Worm (Caenorhabditis elegans): Measurements from ENCODE around the gene gsp-2.
A peak's percentile ranks its signal among the peaks of the same experiment; 100 is the strongest.

Gene gsp-2

ce11 chrIII:7387359-7387758 lies 51.0 kb downstream of the gsp-2 start (continued):
- TF ChIP-seq unc-62 (GFP tag; optimal IDR thresholded peaks at IDR 0.05 in 1 of 2), result no peak
- TF ChIP-seq unc-62 (tag; optimal IDR thresholded peaks at IDR 0.05), result no peak
- TF ChIP-seq nhr-77 (tag; optimal IDR thresholded peaks at IDR 0.05), result no peak
- TF ChIP-seq F49E8.2 (tag; optimal IDR thresholded peaks at IDR 0.05; ENCODE audit: borderline replicate concordance), result no peak
- no peak for TF ChIP-seq daf-19 (GFP tag; conservative IDR thresholded peaks at IDR 0.05)
- 0 out of 2 replicates have a peak, but pooled peaks have one; percentile 15 for TF ChIP-seq dmd-8 (GFP tag; IDR thresholded peaks at IDR 0.05)
- TF ChIP-seq dve-1 (tag; optimal IDR thresholded peaks at IDR 0.05; ENCODE audit: insufficient read depth), result peak; percentile 65
- no peak for TF ChIP-seq skn-1 (tag; optimal IDR thresholded peaks at IDR 0.05)
- TF ChIP-seq set-16 (GFP tag; IDR thresholded peaks at IDR 0.05), result peak; percentile 60
- no peak for TF ChIP-seq mes-2 (tag; optimal IDR thresholded peaks at IDR 0.05; ENCODE audit: poor library complexity, severe bottlenecking)
- no peak for TF ChIP-seq jun-1 (tag; optimal IDR thresholded peaks at IDR 0.05)
- TF ChIP-seq ctbp-1 (GFP tag; IDR thresholded peaks at IDR 0.05), result peak; percentile 64; the same call in 1 of the 2 replicates
- no peak for TF ChIP-seq php-3 (GFP tag; IDR thresholded peaks at IDR 0.05)
- no peak for TF ChIP-seq zip-11 (GFP tag; IDR thresholded peaks at IDR 0.05)
- TF ChIP-seq lin-1 (GFP tag; IDR thresholded peaks at IDR 0.05), result no peak
- TF ChIP-seq ceh-20 (GFP tag; IDR thresholded peaks at IDR 0.05), result 0 out of 2 replicates have a peak, but pooled peaks have one; percentile 31
- peak; percentile 58; the same call in 1 of the 2 replicates for TF ChIP-seq Y48G9A.11 (GFP tag; IDR thresholded peaks at IDR 0.05)
- no peak for TF ChIP-seq D1046.2 (GFP tag; IDR thresholded peaks at IDR 0.05)
- no peak for TF ChIP-seq sdz-12 (GFP tag; optimal IDR thresholded peaks at IDR 0.05)
- no peak for TF ChIP-seq ztf-11 (tag; optimal IDR thresholded peaks at IDR 0.05)
- TF ChIP-seq vab-7 (GFP tag; IDR thresholded peaks at IDR 0.05), result peak; percentile 53; the same call in 1 of the 2 replicates
- TF ChIP-seq nhr-25 (tag; optimal IDR thresholded peaks at IDR 0.05; ENCODE audit: borderline replicate concordance, insufficient read depth), result no peak
- peak in 1 of 2 experiments; percentile 71 for TF ChIP-seq mdl-1 (tag; optimal IDR thresholded peaks at IDR 0.05)
- TF ChIP-seq zag-1 (tag; optimal IDR thresholded peaks at IDR 0.05), result no peak
- TF ChIP-seq Y75B8A.6 (GFP tag; IDR thresholded peaks at IDR 0.05), result no peak
- TF ChIP-seq zfp-2 (tag; optimal IDR thresholded peaks at IDR 0.05), result no peak
- TF ChIP-seq aly-2 (tag; optimal IDR thresholded peaks at IDR 0.05), result no peak
- no peak for TF ChIP-seq nhr-237 (tag; optimal IDR thresholded peaks at IDR 0.05)
- no peak for TF ChIP-seq F37D6.2 (tag; optimal IDR thresholded peaks at IDR 0.05)
- TF ChIP-seq lsy-2 (tag; optimal IDR thresholded peaks at IDR 0.05), result peak in 1 of 2 experiments; percentile 63
- peak; percentile 94 for TF ChIP-seq aha-1 (tag)
- TF ChIP-seq dmd-6 (GFP tag; IDR thresholded peaks at IDR 0.05), result peak; percentile 62
- TF ChIP-seq nhr-11 (tag; optimal IDR thresholded peaks at IDR 0.05), result peak; percentile 23
- peak; percentile 61; the same call in 1 of the 2 replicates for TF ChIP-seq pha-4 (GFP tag; IDR thresholded peaks at IDR 0.05)
- no peak for TF ChIP-seq pha-4 (tag; optimal IDR thresholded peaks at IDR 0.05)
- no peak for TF ChIP-seq nhr-42 (GFP tag; IDR thresholded peaks at IDR 0.05)
- no peak for TF ChIP-seq ZK337.2 (GFP tag; IDR thresholded peaks at IDR 0.05)
- 0 out of 2 replicates have a peak, but pooled peaks have one; percentile 9 for TF ChIP-seq madf-9 (GFP tag; conservative IDR thresholded peaks at IDR 0.05)
- TF ChIP-seq T20F7.1 (GFP tag; optimal IDR thresholded peaks at IDR 0.05), result no peak
- peak; percentile 18 for TF ChIP-seq nhr-48 (tag; optimal IDR thresholded peaks at IDR 0.05)
- no peak for TF ChIP-seq egl-27 (tag; optimal IDR thresholded peaks at IDR 0.05)
- TF ChIP-seq arid-1 (GFP tag; conservative IDR thresholded peaks at IDR 0.05), result no peak
- TF ChIP-seq hlh-11 (tag; optimal IDR thresholded peaks at IDR 0.05), result peak; percentile 66
- peak in 1 of 2 experiments; percentile 36 for TF ChIP-seq hif-1 (tag; optimal IDR thresholded peaks at IDR 0.05)
- TF ChIP-seq lim-7 (GFP tag; IDR thresholded peaks at IDR 0.05), result no peak
- no peak for TF ChIP-seq daf-8 (GFP tag; IDR thresholded peaks at IDR 0.05)
- no peak for TF ChIP-seq saeg-2 (GFP tag; IDR thresholded peaks at IDR 0.05)
- no peak for TF ChIP-seq lin-15B (tag; optimal IDR thresholded peaks at IDR 0.05)
- TF ChIP-seq Y105C5A.15 (GFP tag; IDR thresholded peaks at IDR 0.05), result 0 out of 2 replicates have a peak, but pooled peaks have one; percentile 68
- no peak for TF ChIP-seq ceh-82 (tag; optimal IDR thresholded peaks at IDR 0.05)
- TF ChIP-seq R02D3.7 (tag; optimal IDR thresholded peaks at IDR 0.05), result no peak
- peak; percentile 22 for TF ChIP-seq nhr-6 (tag; optimal IDR thresholded peaks at IDR 0.05)

Measured in whole organism, L4 larva.